Fruit fly (Drosophila melanogaster): ENCODE measurements around the gene elav.

The elav gene

DNA sequence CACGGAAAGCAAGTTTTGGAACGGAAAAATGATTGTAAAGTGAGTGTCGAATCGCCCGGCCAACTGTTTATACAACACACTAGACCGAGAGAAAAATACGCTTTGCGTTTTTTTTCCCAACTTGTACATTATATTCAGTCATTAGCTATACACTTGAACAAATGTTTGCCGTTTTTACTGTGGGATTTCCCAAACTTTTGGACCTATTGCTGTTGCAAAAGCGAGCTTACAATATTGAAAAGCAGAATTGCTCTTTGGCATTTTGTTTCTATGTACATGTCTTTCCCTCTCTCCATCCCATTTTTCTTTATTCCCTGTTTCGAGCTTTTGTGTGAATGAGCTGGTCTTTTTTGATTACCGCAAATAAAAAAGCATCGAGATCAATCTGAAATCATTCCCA lies 25.6 kb downstream of the elav start:
- TF ChIP-seq CG34376 (GFP tag; optimal IDR thresholded peaks at IDR 0.05) (peak; percentile 12), Aef1 (GFP tag; IDR thresholded peaks at IDR 0.05) (no peak), Pdp1 (GFP tag; optimal IDR thresholded peaks at IDR 0.05) (peak in 1 of 2 experiments; percentile 35), cas (GFP tag; IDR thresholded peaks at IDR 0.05) (no peak), YL-1 (GFP tag; optimal IDR thresholded peaks at IDR 0.05) (no peak), lbe (GFP tag; optimal IDR thresholded peaks at IDR 0.05) (no peak), Bteb2 (GFP tag; optimal IDR thresholded peaks at IDR 0.05) (no peak), CG15514 (GFP tag; optimal IDR thresholded peaks at IDR 0.05) (no peak), nmo (GFP tag; optimal IDR thresholded peaks at IDR 0.05) (no peak), ATbp (GFP tag; optimal IDR thresholded peaks at IDR 0.05) (no peak), CG18476 (GFP tag; optimal IDR thresholded peaks at IDR 0.05) (no peak), Camta (GFP tag; optimal IDR thresholded peaks at IDR 0.05) (no peak), bcd (GFP tag; optimal IDR thresholded peaks at IDR 0.05) (no peak), sens (GFP tag) (no peak), Hmr (GFP tag; optimal IDR thresholded peaks at IDR 0.05) (peak; percentile 6), Optix (GFP tag; IDR thresholded peaks at IDR 0.05) (no peak), CG18599 (GFP tag; optimal IDR thresholded peaks at IDR 0.05) (no peak)

DNA sequence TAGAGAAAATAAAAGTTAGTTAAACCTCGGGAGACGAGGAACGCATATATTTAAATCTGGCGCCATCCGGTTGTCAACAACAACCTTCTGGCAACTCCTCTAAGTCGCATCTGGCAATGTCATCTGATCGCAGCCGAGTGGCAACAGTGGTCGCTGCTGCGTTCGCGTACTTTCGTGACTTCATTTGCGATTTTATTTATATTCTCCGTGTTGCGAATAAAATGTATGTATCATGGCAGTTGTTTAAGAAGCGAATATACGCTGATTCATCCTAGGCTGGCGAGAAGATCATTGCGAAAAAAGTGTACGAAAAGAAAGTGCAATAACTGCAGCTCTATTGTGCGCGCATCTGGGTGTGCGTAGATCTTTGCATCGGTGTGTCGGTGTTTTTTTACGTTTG lies 26.7 kb downstream of the elav start, which contains the start of gene svr:
Gene svr, plus strand, starts transcription at position 121 of the 400 bp plus-strand sequence.
- TF ChIP-seq Nf-YA (GFP tag; IDR thresholded peaks at IDR 0.05) (no peak), row (GFP tag; IDR thresholded peaks at IDR 0.05) (0 out of 3 replicates have a peak, but pooled peaks have one; percentile 9), Dp (GFP tag; optimal IDR thresholded peaks at IDR 0.05) (peak; percentile 91), Chrac-16 (GFP tag; optimal IDR thresholded peaks at IDR 0.05) (no peak), CG3163 (GFP tag; optimal IDR thresholded peaks at IDR 0.05) (no peak), Ssrp (tag; optimal IDR thresholded peaks at IDR 0.05) (no peak), CG15514 (GFP tag; optimal IDR thresholded peaks at IDR 0.05) (peak; percentile 64), CG2120 (GFP tag; optimal IDR thresholded peaks at IDR 0.05) (no peak), CG9797 (GFP tag; optimal IDR thresholded peaks at IDR 0.05) (peak; percentile 38), sd (tag; optimal IDR thresholded peaks at IDR 0.05) (no peak), sima (GFP tag; optimal IDR thresholded peaks at IDR 0.05) (no peak), fru (optimal IDR thresholded peaks at IDR 0.05) (no peak), repo (GFP tag; optimal IDR thresholded peaks at IDR 0.05) (no peak), CG1024 (GFP tag; IDR thresholded peaks at IDR 0.05) (no peak), MBD-R2 (GFP tag; IDR thresholded peaks at IDR 0.05) (peak; percentile 42), Rx (GFP tag; IDR thresholded peaks at IDR 0.05) (no peak), CG4617 (GFP tag; optimal IDR thresholded peaks at IDR 0.05; ENCODE audit: borderline replicate concordance) (peak; percentile 58), CG14965 (GFP tag; optimal IDR thresholded peaks at IDR 0.05; ENCODE audit: borderline replicate concordance) (no peak), Sry-δ (GFP tag; optimal IDR thresholded peaks at IDR 0.05) (peak; percentile 34), CG12769 (tag; optimal IDR thresholded peaks at IDR 0.05) (no peak), Opbp (GFP tag; IDR thresholded peaks at IDR 0.05; ENCODE audit: partially characterized antibody) (0 out of 3 replicates have a peak, but pooled peaks have one; percentile 26), tap (tag; optimal IDR thresholded peaks at IDR 0.05) (no peak), CG17568 (GFP tag; optimal IDR thresholded peaks at IDR 0.05) (no peak), ab (GFP tag; optimal IDR thresholded peaks at IDR 0.05) (no peak), CG8765 (GFP tag; IDR thresholded peaks at IDR 0.05) (no peak), CG10267 (tag; optimal IDR thresholded peaks at IDR 0.05) (peak; percentile 37), knrl (GFP tag; IDR thresholded peaks at IDR 0.05; ENCODE audit: partially characterized antibody) (0 out of 3 replicates have a peak, but pooled peaks have one; percentile 27), phol (tag; optimal IDR thresholded peaks at IDR 0.05) (peak; percentile 17), chinmo (GFP tag; IDR thresholded peaks at IDR 0.05; ENCODE audit: partially characterized antibody) (peak; percentile 80; the same call in 1 of the 4 replicates), sim (GFP tag; IDR thresholded peaks at IDR 0.05) (no peak), CG5245 (GFP tag; optimal IDR thresholded peaks at IDR 0.05) (no peak), gfzf (GFP tag; optimal IDR thresholded peaks at IDR 0.05) (peak; percentile 19), CG4707 (GFP tag; optimal IDR thresholded peaks at IDR 0.05) (no peak), maf-S (GFP tag; optimal IDR thresholded peaks at IDR 0.05) (no peak), vnd (GFP tag; IDR thresholded peaks at IDR 0.05; ENCODE audit: partially characterized antibody) (no peak)

Data from whole organism, embryonic.